Worm (Caenorhabditis elegans): ENCODE results near the gene lin-39.

DNA sequence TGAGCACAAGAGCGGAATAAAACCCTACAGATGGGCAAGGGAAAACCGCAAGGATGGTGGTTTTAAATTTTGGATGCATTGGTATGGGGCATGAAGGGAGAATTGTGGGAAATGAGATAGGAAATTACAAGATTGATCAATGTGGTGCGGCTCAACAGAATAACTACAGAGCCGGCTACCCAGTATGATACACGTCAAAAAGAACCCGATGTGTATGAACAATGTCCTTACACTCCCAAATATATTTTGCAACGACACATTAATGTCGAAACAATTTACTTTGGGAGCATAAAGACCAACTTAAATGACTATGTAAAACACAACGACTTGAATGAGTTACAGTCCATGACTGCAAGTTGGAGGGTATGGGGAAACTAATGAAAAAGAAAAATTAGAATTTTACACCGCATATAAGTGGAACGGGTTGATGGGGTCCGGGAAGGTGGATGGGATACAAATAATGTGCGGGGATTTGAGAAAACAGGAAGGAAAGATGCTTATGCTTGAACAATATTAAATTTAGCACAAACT is 40.8 kb downstream of the lin-39 start:
- TF ChIP-seq aly-2 (tag; optimal IDR thresholded peaks at IDR 0.05) (no peak), nhr-11 (tag; optimal IDR thresholded peaks at IDR 0.05) (no peak), fkh-10 (GFP tag; optimal IDR thresholded peaks at IDR 0.05) (no peak), lin-13 (GFP tag; optimal IDR thresholded peaks at IDR 0.05) (no peak), unc-62 (GFP tag; optimal IDR thresholded peaks at IDR 0.05 in 1 of 2) (no peak), unc-62 (tag; optimal IDR thresholded peaks at IDR 0.05) (no peak), fos-1 (tag; optimal IDR thresholded peaks at IDR 0.05) (no peak), ZK546.5 (tag; optimal IDR thresholded peaks at IDR 0.05) (no peak), madf-9 (GFP tag; conservative IDR thresholded peaks at IDR 0.05) (no peak), gei-8 (GFP tag; optimal IDR thresholded peaks at IDR 0.05) (no peak), pqm-1 (tag; optimal IDR thresholded peaks at IDR 0.05) (no peak), nhr-6 (tag; optimal IDR thresholded peaks at IDR 0.05) (no peak), unc-39 (tag; optimal IDR thresholded peaks at IDR 0.05) (no peak), pha-4 (GFP tag; IDR thresholded peaks at IDR 0.05) (peak; percentile 27; the same call in 1 of the 2 replicates), pha-4 (tag; optimal IDR thresholded peaks at IDR 0.05) (no peak)

Measured in whole organism, L4 larva.